Worm (Caenorhabditis elegans) whole organism, L1 larva: ENCODE results near the gene cif-1.

Experiments
- F16B12.6 ChIP-seq: fragments of 150-350 bp; optimal IDR thresholded peaks from 2 replicates; lab custom pipeline; 2014; ENCODE audit warnings: missing biosample characterization, missing genetic modification characterization
- aha-1 ChIP-seq: fragments of 150-350 bp; optimal IDR thresholded peaks from 2 replicates; lab custom pipeline; 2014; ENCODE audit warnings: missing biosample characterization, missing genetic modification characterization
- alr-1 ChIP-seq: fragments of 200-800 bp; sonication (Bioruptor generic); optimal IDR thresholded peaks from 2 replicates; lab custom pipeline; 2018; ENCODE audit warnings: borderline replicate concordance, mild to moderate bottlenecking, missing genetic modification characterization, missing compliant biosample characterization
- aly-2 ChIP-seq: fragments of 150-350 bp; optimal IDR thresholded peaks from 2 replicates; lab custom pipeline; 2014; ENCODE audit warnings: missing biosample characterization, missing genetic modification characterization
- blmp-1 ChIP-seq: fragments of 150-350 bp; optimal IDR thresholded peaks from 2 replicates; lab custom pipeline; 2014; ENCODE audit warnings: missing biosample characterization, missing genetic modification characterization
- ceh-82 ChIP-seq, 3 experiments: fragments of 150-350 bp in 1 of 3; sonication (generic microtip) in 2 of 3; optimal IDR thresholded peaks; 2 replicates each; lab custom pipeline; 2014 to 2017; ENCODE audit warnings: missing biosample characterization in 3 of 3, missing genetic modification characterization in 3 of 3
- dpl-1 ChIP-seq, 3 experiments: fragments of 150-350 bp in 2 of 3; sonication (generic microtip) in 1 of 3; optimal IDR thresholded peaks; 2 replicates each; lab custom pipeline; 2014 to 2017; ENCODE audit warnings: missing biosample characterization in 3 of 3, missing genetic modification characterization in 3 of 3, missing genetic modification reagents in 3 of 3
- efl-1 ChIP-seq, 4 experiments: fragments of 150-350 bp; optimal IDR thresholded peaks in 3 of 4; peaks in 1 of 4; 1 replicate in 1 of 4; 2 replicates in 3 of 4; lab custom pipeline; 2014; ENCODE audit warnings: missing biosample characterization in 2 of 4, missing genetic modification characterization in 2 of 4, missing genetic modification reagents in 2 of 4
- efl-3 ChIP-seq: fragments of 200-800 bp; sonication (Bioruptor generic); optimal IDR thresholded peaks from 2 replicates; lab custom pipeline; 2018; ENCODE audit warnings: mild to moderate bottlenecking, missing genetic modification characterization, missing compliant biosample characterization
- elt-2 ChIP-seq: sonication (generic microtip); optimal IDR thresholded peaks from 2 replicates; lab custom pipeline; 2016; ENCODE audit warnings: missing genetic modification characterization, mild to moderate bottlenecking, inconsistent platforms, missing compliant biosample characterization, missing genetic modification reagents
- elt-3 ChIP-seq, 6 experiments: fragments of 150-350 bp in 1 of 6; sonication (generic microtip); optimal IDR thresholded peaks; 2 replicates each; lab custom pipeline; 2017 to 2018; ENCODE audit warnings: missing biosample characterization in 6 of 6, missing genetic modification characterization in 6 of 6, inconsistent platforms in 1 of 6
- fkh-10 ChIP-seq: sonication (generic microtip); optimal IDR thresholded peaks from 2 replicates; lab custom pipeline; 2017; ENCODE audit warnings: missing biosample characterization, missing genetic modification reagents, missing genetic modification characterization
- fkh-4 ChIP-seq: sonication (generic microtip); optimal IDR thresholded peaks from 2 replicates; lab custom pipeline; 2016; ENCODE audit warnings: missing compliant biosample characterization, missing genetic modification characterization, borderline replicate concordance
- fkh-8 ChIP-seq: sonication (generic microtip); optimal IDR thresholded peaks from 2 replicates; lab custom pipeline; 2016; ENCODE audit warnings: mild to moderate bottlenecking, missing genetic modification characterization, missing compliant biosample characterization
- fos-1 ChIP-seq: fragments of 150-350 bp; optimal IDR thresholded peaks from 2 replicates; lab custom pipeline; 2014; ENCODE audit warnings: missing biosample characterization, missing genetic modification characterization
- grh-1 ChIP-seq: fragments of 200-800 bp; sonication (Bioruptor generic); IDR thresholded peaks from 2 replicates; pipeline ENCODE4 v1.3.6; 2022; ENCODE audit warnings: missing genetic modification reagents, missing genetic modification characterization, missing compliant biosample characterization
- hlh-17 ChIP-seq: fragments of 200-800 bp; sonication (Bioruptor generic); optimal IDR thresholded peaks from 2 replicates; lab custom pipeline; 2018; ENCODE audit warnings: missing genetic modification characterization, mild to moderate bottlenecking, missing compliant biosample characterization, moderate library complexity, borderline replicate concordance
- hlh-4 ChIP-seq: sonication (generic microtip); optimal IDR thresholded peaks from 2 replicates; lab custom pipeline; 2016; ENCODE audit warnings: mild to moderate bottlenecking, missing genetic modification characterization, missing compliant biosample characterization
- lin-13 ChIP-seq: fragments of 150-350 bp; optimal IDR thresholded peaks from 2 replicates; lab custom pipeline; 2014; ENCODE audit warnings: missing biosample characterization, missing genetic modification reagents, missing genetic modification characterization
- lin-15B ChIP-seq: fragments of 150-350 bp; sonication (generic microtip); optimal IDR thresholded peaks from 3 replicates; lab custom pipeline; 2014; ENCODE audit warnings: missing biosample characterization, missing genetic modification characterization
- lin-35 ChIP-seq, 2 experiments: fragments of 150-350 bp; optimal IDR thresholded peaks; 2 replicates each; lab custom pipeline; 2014; ENCODE audit warnings: missing biosample characterization in 2 of 2, missing genetic modification characterization in 2 of 2, missing genetic modification reagents in 2 of 2
- lir-3 ChIP-seq: sonication (generic microtip); optimal IDR thresholded peaks from 2 replicates; lab custom pipeline; 2016; ENCODE audit warnings: mild to moderate bottlenecking, missing genetic modification characterization, moderate library complexity, missing compliant biosample characterization; ENCODE audit not compliant: poor library complexity
- lsy-2 ChIP-seq, 2 experiments: fragments of 150-350 bp; optimal IDR thresholded peaks; 2 replicates each; lab custom pipeline; 2014; ENCODE audit warnings: missing biosample characterization in 2 of 2, missing genetic modification characterization in 2 of 2
- mef-2 ChIP-seq: fragments of 150-350 bp; optimal IDR thresholded peaks from 2 replicates; lab custom pipeline; 2014; ENCODE audit warnings: missing biosample characterization, missing genetic modification characterization
- mep-1 ChIP-seq: fragments of 150-350 bp; optimal IDR thresholded peaks from 2 replicates; lab custom pipeline; 2014; ENCODE audit warnings: missing biosample characterization, missing genetic modification characterization
- nhr-12 ChIP-seq: sonication (generic microtip); optimal IDR thresholded peaks from 2 replicates; lab custom pipeline; 2017; ENCODE audit warnings: missing biosample characterization, missing genetic modification characterization
- nhr-19 ChIP-seq: fragments of 200-800 bp; sonication (Bioruptor generic); conservative IDR thresholded peaks from 2 replicates; pipeline ENCODE4 v1.3.6; 2022; ENCODE audit warnings: missing genetic modification characterization, missing compliant biosample characterization
- nhr-20 ChIP-seq: sonication (generic microtip); optimal IDR thresholded peaks from 2 replicates; lab custom pipeline; 2016; ENCODE audit warnings: mild to moderate bottlenecking, missing genetic modification characterization, missing compliant biosample characterization
- nhr-28 ChIP-seq: fragments of 150-350 bp; optimal IDR thresholded peaks from 2 replicates; lab custom pipeline; 2014; ENCODE audit warnings: missing biosample characterization, missing genetic modification characterization
- nhr-47 ChIP-seq: sonication (generic microtip); optimal IDR thresholded peaks from 2 replicates; lab custom pipeline; 2016; ENCODE audit warnings: mild to moderate bottlenecking, missing genetic modification characterization, moderate library complexity, missing compliant biosample characterization
- nhr-71 ChIP-seq: sonication (generic microtip); optimal IDR thresholded peaks from 2 replicates; lab custom pipeline; 2016; ENCODE audit warnings: mild to moderate bottlenecking, missing genetic modification characterization, moderate library complexity, missing compliant biosample characterization
- nhr-76 ChIP-seq: sonication (generic microtip); optimal IDR thresholded peaks from 2 replicates; lab custom pipeline; 2017; ENCODE audit warnings: missing biosample characterization, missing genetic modification characterization
- nhr-77 ChIP-seq: fragments of 150-350 bp; optimal IDR thresholded peaks from 2 replicates; lab custom pipeline; 2014; ENCODE audit warnings: missing biosample characterization, missing genetic modification characterization
- nhr-84 ChIP-seq: sonication (generic microtip); optimal IDR thresholded peaks from 2 replicates; lab custom pipeline; 2017; ENCODE audit warnings: missing biosample characterization, missing genetic modification characterization
- nhr-85 ChIP-seq: sonication (generic microtip); peaks from one replicate; lab custom pipeline; 2016; ENCODE audit warnings: missing genetic modification characterization, inconsistent platforms, missing compliant biosample characterization
- pqm-1 ChIP-seq: sonication (generic microtip); optimal IDR thresholded peaks from 3 replicates; lab custom pipeline; 2017; ENCODE audit warnings: missing biosample characterization, missing genetic modification characterization
- rnt-1 ChIP-seq: sonication (generic microtip); optimal IDR thresholded peaks from 2 replicates; lab custom pipeline; 2016; ENCODE audit warnings: mild to moderate bottlenecking, missing genetic modification characterization, moderate library complexity, missing compliant biosample characterization
- skn-1 ChIP-seq: fragments of 150-350 bp; optimal IDR thresholded peaks from 2 replicates; lab custom pipeline; 2014; ENCODE audit warnings: missing biosample characterization, missing genetic modification characterization
- sox-4 ChIP-seq: sonication (generic microtip); optimal IDR thresholded peaks from 2 replicates; lab custom pipeline; 2016; ENCODE audit warnings: missing genetic modification characterization, missing compliant biosample characterization
- sptf-1 ChIP-seq: fragments of 150-350 bp; optimal IDR thresholded peaks from 2 replicates; lab custom pipeline; 2014; ENCODE audit warnings: missing biosample characterization, missing genetic modification characterization
- sup-37 ChIP-seq: fragments of 200-800 bp; sonication (Bioruptor generic); optimal IDR thresholded peaks from 2 replicates; lab custom pipeline; 2018; ENCODE audit warnings: mild to moderate bottlenecking, missing genetic modification characterization, missing compliant biosample characterization
- swsn-7 ChIP-seq: sonication (generic microtip); optimal IDR thresholded peaks from 2 replicates; lab custom pipeline; 2016; ENCODE audit warnings: missing genetic modification characterization, missing compliant biosample characterization
- tbx-2 ChIP-seq: sonication (generic microtip); optimal IDR thresholded peaks from 2 replicates; lab custom pipeline; 2016; ENCODE audit warnings: missing genetic modification characterization, missing compliant biosample characterization
- tlp-1 ChIP-seq: fragments of 150-350 bp; optimal IDR thresholded peaks from 2 replicates; lab custom pipeline; 2014; ENCODE audit warnings: missing biosample characterization, missing genetic modification characterization
- unc-130 ChIP-seq: fragments of 150-350 bp; optimal IDR thresholded peaks from 2 replicates; lab custom pipeline; 2017; ENCODE audit warnings: missing biosample characterization, missing genetic modification characterization, inconsistent platforms
- unc-30 ChIP-seq: sonication (generic microtip); optimal IDR thresholded peaks from 2 replicates; lab custom pipeline; 2017; ENCODE audit warnings: missing biosample characterization, missing genetic modification characterization
- vab-15 ChIP-seq: sonication (generic microtip); optimal IDR thresholded peaks from 2 replicates; lab custom pipeline; 2017; ENCODE audit warnings: missing genotype, mild to moderate bottlenecking, missing genetic modification characterization, missing compliant biosample characterization
- xbp-1 ChIP-seq: sonication (generic microtip); optimal IDR thresholded peaks from 2 replicates; lab custom pipeline; 2016; ENCODE audit warnings: missing genetic modification characterization, missing compliant biosample characterization
- zag-1 ChIP-seq: fragments of 150-350 bp; optimal IDR thresholded peaks from 2 replicates; lab custom pipeline; 2014; ENCODE audit warnings: missing biosample characterization, missing genetic modification characterization
- ztf-11 ChIP-seq, 2 experiments: sonication (generic microtip); optimal IDR thresholded peaks; 2 replicates each; lab custom pipeline; 2016 to 2017; ENCODE audit warnings: missing genetic modification characterization in 2 of 2, missing biosample characterization in 1 of 2, missing compliant biosample characterization in 1 of 2

cif-1 gene

ce11 chrIV:4747553-4747952 is 37.0 kb upstream of the cif-1 start, which contains the start of gene tctn-1:
TSS of gene tctn-1 (minus strand) at chrIV:4747832.
- TF ChIP-seq nhr-71 (tag; lab: Kevin White, UChicago) (peak; percentile 50), elt-3 (tag; optimal IDR thresholded peaks at IDR 0.05; lab: Kevin White, UChicago) (no peak), nhr-12 (tag; lab: Kevin White, UChicago) (no peak), swsn-7 (tag; lab: Kevin White, UChicago) (peak; percentile 2), alr-1 (tag; lab: Kevin White, UChicago) (no peak), unc-130 (tag; lab: Kevin White, UChicago) (peak; percentile 22), xbp-1 (no peak), ceh-82 (tag; optimal IDR thresholded peaks at IDR 0.05; lab: Kevin White, UChicago) (no peak), skn-1 (tag; lab: Kevin White, UChicago) (no peak), fkh-10 (GFP tag; lab: Kevin White, UChicago) (no peak), nhr-20 (tag; lab: Kevin White, UChicago) (peak; percentile 20), nhr-19 (GFP tag; lab: Robert Waterston, UW) (no peak; the same call in 1 of the 2 replicates), ztf-11 (tag; optimal IDR thresholded peaks at IDR 0.05; lab: Kevin White, UChicago) (no peak), mef-2 (tag; lab: Kevin White, UChicago) (no peak), nhr-77 (no peak), rnt-1 (tag; lab: Kevin White, UChicago) (peak; percentile 63), sox-4 (tag; lab: Kevin White, UChicago) (no peak), elt-2 (tag; lab: Kevin White, UChicago) (no peak), aly-2 (tag; lab: Kevin White, UChicago) (no peak), dpl-1 (GFP tag; optimal IDR thresholded peaks at IDR 0.05; lab: Kevin White, UChicago) (no peak), efl-1 (optimal IDR thresholded peaks at IDR 0.05; lab: Kevin White, UChicago) (no peak), efl-1 (GFP tag; optimal IDR thresholded peaks at IDR 0.05 in 1 of 2; lab: Kevin White, UChicago) (peak in 1 of 2 experiments; percentile 35), pqm-1 (tag; lab: Kevin White, UChicago) (no peak), nhr-85 (tag; lab: Kevin White, UChicago) (peak; percentile 55), hlh-4 (tag; lab: Kevin White, UChicago) (no peak), lsy-2 (tag; optimal IDR thresholded peaks at IDR 0.05; lab: Kevin White, UChicago) (peak; percentile 43 to 51), F16B12.6 (tag; lab: Kevin White, UChicago) (no peak), fkh-8 (no peak)

- no peak for TF ChIP-seq nhr-84 (tag; lab: Kevin White, UChicago)
- no peak for TF ChIP-seq fkh-4
- no peak for TF ChIP-seq nhr-76 (tag; lab: Kevin White, UChicago)
- peak; percentile 55 for TF ChIP-seq F16B12.6 (tag; lab: Kevin White, UChicago)
- TF ChIP-seq mef-2 (tag; lab: Kevin White, UChicago), result no peak
- no peak for TF ChIP-seq nhr-12 (tag; lab: Kevin White, UChicago)
- TF ChIP-seq grh-1, result peak; percentile 63
- peak; percentile 44 for TF ChIP-seq sox-4 (tag; lab: Kevin White, UChicago)
- TF ChIP-seq nhr-28, result no peak
- no peak for TF ChIP-seq hlh-17 (GFP tag; lab: Kevin White, UChicago)
- peak; percentile 88 for TF ChIP-seq nhr-47
- TF ChIP-seq lin-35 (GFP tag; optimal IDR thresholded peaks at IDR 0.05; lab: Kevin White, UChicago), result peak; percentile 78 to 83
- TF ChIP-seq sptf-1 (tag; lab: Kevin White, UChicago), result no peak
- TF ChIP-seq zag-1, result no peak
- TF ChIP-seq unc-130 (tag; lab: Kevin White, UChicago), result no peak
- no peak for TF ChIP-seq tlp-1 (tag; lab: Kevin White, UChicago)
- peak; percentile 84 for TF ChIP-seq nhr-71 (tag; lab: Kevin White, UChicago)
- no peak for TF ChIP-seq lin-13 (GFP tag; lab: Kevin White, UChicago)
- peak; percentile 93 for TF ChIP-seq mep-1
- peak; percentile 81 for TF ChIP-seq xbp-1
- no peak for TF ChIP-seq sup-37 (GFP tag; lab: Kevin White, UChicago)
- TF ChIP-seq fos-1, result peak; percentile 24
- TF ChIP-seq unc-30 (tag; lab: Kevin White, UChicago), result no peak
- TF ChIP-seq aha-1 (tag; lab: Kevin White, UChicago), result no peak
- peak; percentile 11 for TF ChIP-seq fkh-8
- peak; percentile 50 for TF ChIP-seq aly-2 (tag; lab: Kevin White, UChicago)
- TF ChIP-seq pqm-1 (tag; lab: Kevin White, UChicago), result no peak
- no peak for TF ChIP-seq blmp-1
- TF ChIP-seq lin-15B (tag; lab: Kevin White, UChicago), result peak; percentile 50
- no peak for TF ChIP-seq vab-15 (tag; lab: Kevin White, UChicago)
- peak; percentile 45 for TF ChIP-seq lir-3 (tag; lab: Kevin White, UChicago)
- no peak for TF ChIP-seq efl-3 (GFP tag; lab: Kevin White, UChicago)
- peak; percentile 73 for TF ChIP-seq nhr-20 (tag; lab: Kevin White, UChicago)
- TF ChIP-seq tbx-2 (tag; lab: Kevin White, UChicago), result peak; percentile 73
These were observed 34.9 kb upstream of the cif-1 start, which contains the start of gene timm-17B.1 for ce11 chrIV:4745422-4745821. TSS of gene timm-17B.1 (minus strand) at chrIV:4745492.
